Worm (Caenorhabditis elegans) whole organism, young adult: ENCODE data around the gene F42E8.1.

Experiments used
- F49E8.2 ChIP-seq: sonication (generic microtip); optimal IDR thresholded peaks from 3 replicates; lab custom pipeline; 2017; ENCODE audit warnings: missing genetic modification characterization, mild to moderate bottlenecking, missing compliant biosample characterization, antibody characterized with exemption, moderate library complexity; ENCODE audit not compliant: insufficient read depth
- attf-6 ChIP-seq: fragments of 200-800 bp; sonication (Bioruptor generic); IDR thresholded peaks from 2 replicates; pipeline ENCODE4 v1.3.6; 2022; ENCODE audit warnings: missing genetic modification reagents, missing genetic modification characterization, missing compliant biosample characterization
- ceh-40 ChIP-seq: fragments of 200-800 bp; sonication (Bioruptor generic); IDR thresholded peaks from 2 replicates; pipeline ENCODE4 v1.3.6; 2022; ENCODE audit warnings: missing genetic modification characterization, missing compliant biosample characterization
- ekl-4 ChIP-seq: fragments of 200-800 bp; sonication (Bioruptor generic); IDR thresholded peaks from 2 replicates; pipeline ENCODE4 v1.3.6; 2022; ENCODE audit warnings: missing genetic modification reagents, missing genetic modification characterization, missing compliant biosample characterization
- nfya-1 ChIP-seq: sonication (generic microtip); optimal IDR thresholded peaks from 2 replicates; lab custom pipeline; 2017; ENCODE audit warnings: antibody characterized with exemption, missing compliant biosample characterization, missing genetic modification characterization, borderline replicate concordance; ENCODE audit not compliant: insufficient read depth

DNA sequence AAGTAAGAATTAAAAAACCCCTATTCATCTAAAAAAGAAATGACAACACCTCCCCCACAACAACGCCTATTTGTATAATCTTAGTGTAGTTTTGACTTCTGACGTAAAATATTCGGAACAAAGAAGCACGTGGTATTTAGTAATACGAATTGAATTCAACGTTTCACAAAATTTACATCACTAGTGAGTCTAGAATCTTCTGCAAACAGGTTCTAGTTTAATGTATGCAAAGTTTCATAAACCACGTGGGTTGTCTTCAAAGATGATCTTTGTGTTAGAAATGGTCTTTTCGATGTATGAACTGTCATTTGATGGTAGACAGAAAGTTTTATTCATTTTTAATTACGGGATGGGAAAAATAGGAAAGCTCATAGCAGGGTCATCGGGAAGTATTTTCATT is 11.2 kb downstream of the F42E8.1 start:
- TF ChIP-seq nfya-1 (tag; lab: Kevin White, UChicago) (no peak), F49E8.2 (tag; lab: Kevin White, UChicago) (no peak), ekl-4 (GFP tag; lab: Robert Waterston, UW) (no peak), ceh-40 (GFP tag; lab: Robert Waterston, UW) (no peak), attf-6 (GFP tag; lab: Robert Waterston, UW) (no peak)
